Worm (Caenorhabditis elegans) whole organism, late embryonic: Measurements from ENCODE around the gene srz-102.

ENCODE experiments used
- ama-1 ChIP-seq: fragments of 150-350 bp; optimal IDR thresholded peaks from 2 replicates; lab custom pipeline; 2014
- ceh-2 ChIP-seq: sonication (generic microtip); optimal IDR thresholded peaks from 2 replicates; lab custom pipeline; 2016; ENCODE audit warnings: missing genotype, missing genetic modification characterization, missing compliant biosample characterization
- ceh-24 ChIP-seq: sonication (generic microtip); optimal IDR thresholded peaks from 2 replicates; lab custom pipeline; 2016; ENCODE audit warnings: mild to moderate bottlenecking, missing genetic modification characterization, missing compliant biosample characterization
- ceh-30 ChIP-seq: fragments of 150-350 bp; optimal IDR thresholded peaks from 2 replicates; lab custom pipeline; 2014; ENCODE audit warnings: missing biosample characterization, missing genetic modification characterization
- elt-2 ChIP-seq: sonication (generic microtip); optimal IDR thresholded peaks from 2 replicates; lab custom pipeline; 2016; ENCODE audit warnings: missing genetic modification reagents, missing genetic modification characterization, missing compliant biosample characterization
- hlh-8 ChIP-seq: sonication (generic microtip); optimal IDR thresholded peaks from 2 replicates; lab custom pipeline; 2016; ENCODE audit warnings: missing genotype, missing genetic modification characterization, missing compliant biosample characterization
- nfya-1 ChIP-seq: sonication (generic microtip); optimal IDR thresholded peaks from 2 replicates; lab custom pipeline; 2017; ENCODE audit warnings: missing genetic modification characterization, mild to moderate bottlenecking, missing compliant biosample characterization, antibody characterized with exemption, moderate library complexity
- nhr-11 ChIP-seq: fragments of 150-350 bp; optimal IDR thresholded peaks from 2 replicates; lab custom pipeline; 2014; ENCODE audit warnings: missing biosample characterization, missing genetic modification characterization
- pha-4 ChIP-seq: fragments of 150-350 bp; optimal IDR thresholded peaks from 2 replicates; lab custom pipeline; 2018; ENCODE audit warnings: missing biosample characterization, missing genetic modification reagents, missing genetic modification characterization
- pqm-1 ChIP-seq: sonication (generic microtip); optimal IDR thresholded peaks from 2 replicates; lab custom pipeline; 2016; ENCODE audit warnings: missing genetic modification characterization, missing compliant biosample characterization
- syd-9 ChIP-seq: sonication (generic microtip); optimal IDR thresholded peaks from 2 replicates; lab custom pipeline; 2016; ENCODE audit warnings: mild to moderate bottlenecking, missing genetic modification characterization, moderate library complexity, missing compliant biosample characterization
- zip-5 ChIP-seq: sonication (generic microtip); optimal IDR thresholded peaks from 2 replicates; lab custom pipeline; 2016; ENCODE audit warnings: missing genetic modification characterization, missing compliant biosample characterization

- TF ChIP-seq pqm-1 (no peak), nfya-1 (tag; lab: Kevin White, UChicago) (no peak), ama-1 (no peak), syd-9 (no peak), ceh-2 (tag; lab: Kevin White, UChicago) (no peak), hlh-8 (tag; lab: Kevin White, UChicago) (no peak), ceh-24 (tag; lab: Kevin White, UChicago) (no peak), zip-5 (tag; lab: Kevin White, UChicago) (no peak), nhr-11 (tag; lab: Kevin White, UChicago) (no peak), pha-4 (no peak), elt-2 (no peak), ceh-30 (tag; lab: Kevin White, UChicago) (no peak)
Observed at ce11 chrV:16643558-16643957, 43.8 kb upstream of the srz-102 start, which contains the start of gene srw-77.
